Worm (Caenorhabditis elegans) whole organism, L1 larva: ENCODE measurements around the gene ZK1086.3.

Source experiments
- C04F5.9 ChIP-seq: sonication (generic microtip); optimal IDR thresholded peaks from 2 replicates; lab custom pipeline; 2016; ENCODE audit warnings: missing genetic modification characterization, missing compliant biosample characterization
- C16A3.4 ChIP-seq: fragments of 150-350 bp; optimal IDR thresholded peaks from 2 replicates; lab custom pipeline; 2014; ENCODE audit warnings: missing biosample characterization, missing genetic modification characterization
- alr-1 ChIP-seq: fragments of 200-800 bp; sonication (Bioruptor generic); optimal IDR thresholded peaks from 2 replicates; lab custom pipeline; 2018; ENCODE audit warnings: borderline replicate concordance, mild to moderate bottlenecking, missing genetic modification characterization, missing compliant biosample characterization
- ceh-82 ChIP-seq, 3 experiments: fragments of 150-350 bp in 1 of 3; sonication (generic microtip) in 2 of 3; optimal IDR thresholded peaks; 2 replicates each; lab custom pipeline; 2014 to 2017; ENCODE audit warnings: missing biosample characterization in 3 of 3, missing genetic modification characterization in 3 of 3
- efl-3 ChIP-seq: fragments of 200-800 bp; sonication (Bioruptor generic); optimal IDR thresholded peaks from 2 replicates; lab custom pipeline; 2018; ENCODE audit warnings: mild to moderate bottlenecking, missing genetic modification characterization, missing compliant biosample characterization
- egl-13 ChIP-seq: sonication (generic microtip); optimal IDR thresholded peaks from 2 replicates; lab custom pipeline; 2016; ENCODE audit warnings: missing genotype, missing genetic modification reagents, missing genetic modification characterization, missing compliant biosample characterization
- elt-2 ChIP-seq: sonication (generic microtip); optimal IDR thresholded peaks from 2 replicates; lab custom pipeline; 2016; ENCODE audit warnings: missing genetic modification characterization, mild to moderate bottlenecking, inconsistent platforms, missing compliant biosample characterization, missing genetic modification reagents
- elt-3 ChIP-seq, 6 experiments: fragments of 150-350 bp in 1 of 6; sonication (generic microtip); optimal IDR thresholded peaks; 2 replicates each; lab custom pipeline; 2017 to 2018; ENCODE audit warnings: missing biosample characterization in 6 of 6, missing genetic modification characterization in 6 of 6, inconsistent platforms in 1 of 6
- fkh-10 ChIP-seq: sonication (generic microtip); optimal IDR thresholded peaks from 2 replicates; lab custom pipeline; 2017; ENCODE audit warnings: missing biosample characterization, missing genetic modification reagents, missing genetic modification characterization
- hlh-4 ChIP-seq: sonication (generic microtip); optimal IDR thresholded peaks from 2 replicates; lab custom pipeline; 2016; ENCODE audit warnings: mild to moderate bottlenecking, missing genetic modification characterization, missing compliant biosample characterization
- lin-14 ChIP-seq: fragments of 200-800 bp; sonication (Bioruptor generic); optimal IDR thresholded peaks from 2 replicates; lab custom pipeline; 2018; ENCODE audit warnings: mild to moderate bottlenecking, missing genetic modification characterization, moderate library complexity, missing compliant biosample characterization
- lin-35 ChIP-seq, 2 experiments: fragments of 150-350 bp; optimal IDR thresholded peaks; 2 replicates each; lab custom pipeline; 2014; ENCODE audit warnings: missing biosample characterization in 2 of 2, missing genetic modification characterization in 2 of 2, missing genetic modification reagents in 2 of 2
- lir-3 ChIP-seq: sonication (generic microtip); optimal IDR thresholded peaks from 2 replicates; lab custom pipeline; 2016; ENCODE audit warnings: mild to moderate bottlenecking, missing genetic modification characterization, moderate library complexity, missing compliant biosample characterization; ENCODE audit not compliant: poor library complexity
- mab-9 ChIP-seq: fragments of 200-800 bp; sonication (Bioruptor generic); IDR thresholded peaks from 2 replicates; pipeline ENCODE4 v1.3.6; 2022; ENCODE audit warnings: missing genetic modification reagents, missing genetic modification characterization, missing compliant biosample characterization
- mef-2 ChIP-seq: fragments of 150-350 bp; optimal IDR thresholded peaks from 2 replicates; lab custom pipeline; 2014; ENCODE audit warnings: missing biosample characterization, missing genetic modification characterization
- mep-1 ChIP-seq: fragments of 150-350 bp; optimal IDR thresholded peaks from 2 replicates; lab custom pipeline; 2014; ENCODE audit warnings: missing biosample characterization, missing genetic modification characterization
- nhr-12 ChIP-seq: sonication (generic microtip); optimal IDR thresholded peaks from 2 replicates; lab custom pipeline; 2017; ENCODE audit warnings: missing biosample characterization, missing genetic modification characterization
- nhr-19 ChIP-seq: fragments of 200-800 bp; sonication (Bioruptor generic); conservative IDR thresholded peaks from 2 replicates; pipeline ENCODE4 v1.3.6; 2022; ENCODE audit warnings: missing genetic modification characterization, missing compliant biosample characterization
- nhr-20 ChIP-seq: sonication (generic microtip); optimal IDR thresholded peaks from 2 replicates; lab custom pipeline; 2016; ENCODE audit warnings: mild to moderate bottlenecking, missing genetic modification characterization, missing compliant biosample characterization
- nhr-28 ChIP-seq: fragments of 150-350 bp; optimal IDR thresholded peaks from 2 replicates; lab custom pipeline; 2014; ENCODE audit warnings: missing biosample characterization, missing genetic modification characterization
- nhr-47 ChIP-seq: sonication (generic microtip); optimal IDR thresholded peaks from 2 replicates; lab custom pipeline; 2016; ENCODE audit warnings: mild to moderate bottlenecking, missing genetic modification characterization, moderate library complexity, missing compliant biosample characterization
- nhr-71 ChIP-seq: sonication (generic microtip); optimal IDR thresholded peaks from 2 replicates; lab custom pipeline; 2016; ENCODE audit warnings: mild to moderate bottlenecking, missing genetic modification characterization, moderate library complexity, missing compliant biosample characterization
- nhr-77 ChIP-seq: fragments of 150-350 bp; optimal IDR thresholded peaks from 2 replicates; lab custom pipeline; 2014; ENCODE audit warnings: missing biosample characterization, missing genetic modification characterization
- nhr-84 ChIP-seq: sonication (generic microtip); optimal IDR thresholded peaks from 2 replicates; lab custom pipeline; 2017; ENCODE audit warnings: missing biosample characterization, missing genetic modification characterization
- nhr-85 ChIP-seq: sonication (generic microtip); peaks from one replicate; lab custom pipeline; 2016; ENCODE audit warnings: missing genetic modification characterization, inconsistent platforms, missing compliant biosample characterization
- pax-3 ChIP-seq: fragments of 200-800 bp; sonication (Bioruptor generic); optimal IDR thresholded peaks from 2 replicates; lab custom pipeline; 2018; ENCODE audit warnings: mild to moderate bottlenecking, missing genetic modification characterization, moderate library complexity, missing compliant biosample characterization
- skn-1 ChIP-seq: fragments of 150-350 bp; optimal IDR thresholded peaks from 2 replicates; lab custom pipeline; 2014; ENCODE audit warnings: missing biosample characterization, missing genetic modification characterization
- snu-23 ChIP-seq: sonication (generic microtip); optimal IDR thresholded peaks from 2 replicates; lab custom pipeline; 2016; ENCODE audit warnings: missing genetic modification characterization, missing compliant biosample characterization
- sox-4 ChIP-seq: sonication (generic microtip); optimal IDR thresholded peaks from 2 replicates; lab custom pipeline; 2016; ENCODE audit warnings: missing genetic modification characterization, missing compliant biosample characterization
- sptf-1 ChIP-seq: fragments of 150-350 bp; optimal IDR thresholded peaks from 2 replicates; lab custom pipeline; 2014; ENCODE audit warnings: missing biosample characterization, missing genetic modification characterization
- sup-37 ChIP-seq: fragments of 200-800 bp; sonication (Bioruptor generic); optimal IDR thresholded peaks from 2 replicates; lab custom pipeline; 2018; ENCODE audit warnings: mild to moderate bottlenecking, missing genetic modification characterization, missing compliant biosample characterization
- tbx-2 ChIP-seq: sonication (generic microtip); optimal IDR thresholded peaks from 2 replicates; lab custom pipeline; 2016; ENCODE audit warnings: missing genetic modification characterization, missing compliant biosample characterization
- unc-30 ChIP-seq: sonication (generic microtip); optimal IDR thresholded peaks from 2 replicates; lab custom pipeline; 2017; ENCODE audit warnings: missing biosample characterization, missing genetic modification characterization
- unc-62 ChIP-seq: fragments of 150-350 bp; optimal IDR thresholded peaks from 2 replicates; lab custom pipeline; 2014; ENCODE audit warnings: missing biosample characterization, missing genetic modification reagents, missing genetic modification characterization
- unc-86 ChIP-seq: sonication (generic microtip); optimal IDR thresholded peaks from 2 replicates; lab custom pipeline; 2016; ENCODE audit warnings: missing genetic modification characterization, missing compliant biosample characterization
- vab-15 ChIP-seq: sonication (generic microtip); optimal IDR thresholded peaks from 2 replicates; lab custom pipeline; 2017; ENCODE audit warnings: missing genotype, mild to moderate bottlenecking, missing genetic modification characterization, missing compliant biosample characterization
- ztf-4 ChIP-seq: fragments of 150-350 bp; optimal IDR thresholded peaks from 2 replicates; lab custom pipeline; 2014; ENCODE audit warnings: missing biosample characterization, missing genetic modification characterization

ZK1086.3 gene

DNA sequence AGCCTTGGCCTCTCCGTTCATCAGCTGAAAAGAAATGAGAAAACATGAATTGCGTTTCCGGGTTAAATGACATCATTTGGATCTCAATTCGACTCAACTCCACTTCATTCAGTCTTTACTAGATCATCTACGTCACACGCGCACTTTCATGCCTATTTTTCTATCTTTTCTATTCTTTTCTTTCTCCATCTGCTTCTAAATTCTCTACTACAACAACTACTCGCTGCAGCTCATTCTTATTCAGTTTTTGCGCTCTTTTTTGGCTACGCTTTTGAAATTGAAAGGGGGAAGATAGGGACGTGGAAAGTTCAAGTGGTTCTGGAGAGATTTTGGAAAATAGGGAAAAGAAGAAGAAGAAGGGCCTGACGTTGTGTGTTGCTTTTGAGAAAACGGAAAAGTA is 22.1 kb upstream of the ZK1086.3 start (continued):
- TF ChIP-seq hlh-4 (no peak), nhr-20 (tag; lab: Kevin White, UChicago) (peak; percentile 21)

DNA sequence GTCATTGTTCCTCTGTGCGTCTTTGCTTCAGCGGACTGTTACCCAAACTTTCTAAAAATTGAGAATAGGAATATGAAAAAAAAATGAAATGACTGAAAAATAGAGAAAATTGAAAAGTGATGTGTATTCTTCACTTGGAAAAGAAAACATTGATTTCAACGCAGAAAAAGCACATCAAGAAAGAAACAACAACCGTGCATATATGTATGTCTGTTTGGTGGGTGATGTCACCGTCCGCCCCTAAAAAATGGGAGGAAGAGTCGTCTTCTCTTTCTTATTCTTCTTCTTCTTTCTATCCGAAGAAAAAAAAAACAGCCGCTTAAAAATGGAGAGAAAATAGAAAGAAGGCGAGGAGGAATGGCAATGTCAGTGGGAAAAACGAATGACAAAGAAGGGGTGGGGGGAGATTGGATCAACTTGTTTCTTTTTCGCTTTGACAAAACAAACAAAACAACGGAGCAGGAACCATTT is 20.1 kb upstream of the ZK1086.3 start, which contains the start of gene nkb-3:
TSS of gene nkb-3 (minus strand) at position 51 of the 471 bp plus-strand sequence.
- no peak for TF ChIP-seq nhr-12 (tag; lab: Kevin White, UChicago)
- TF ChIP-seq nhr-47 (tag; lab: Kevin White, UChicago): no peak
- TF ChIP-seq C04F5.9 (tag; lab: Kevin White, UChicago): no peak
- TF ChIP-seq mef-2 (tag; lab: Kevin White, UChicago): no peak
- TF ChIP-seq mep-1: peak; percentile 18
- TF ChIP-seq C16A3.4 (tag; lab: Kevin White, UChicago): no peak
- TF ChIP-seq skn-1 (tag; lab: Kevin White, UChicago): no peak
- no peak for TF ChIP-seq elt-2 (tag; lab: Kevin White, UChicago)
- TF ChIP-seq alr-1 (tag; lab: Kevin White, UChicago): no peak
- TF ChIP-seq unc-30 (tag; lab: Kevin White, UChicago): no peak
- TF ChIP-seq lin-14: peak; percentile 62
- no peak for TF ChIP-seq elt-3 (tag; optimal IDR thresholded peaks at IDR 0.05; lab: Kevin White, UChicago)
- TF ChIP-seq nhr-71 (tag; lab: Kevin White, UChicago): no peak
- no peak for TF ChIP-seq tbx-2 (tag; lab: Kevin White, UChicago)
- TF ChIP-seq vab-15 (tag; lab: Kevin White, UChicago): no peak
- TF ChIP-seq nhr-19 (GFP tag; lab: Robert Waterston, UW): no peak
- no peak for TF ChIP-seq mab-9 (GFP tag; lab: Robert Waterston, UW)
- TF ChIP-seq ztf-4 (tag; lab: Kevin White, UChicago): no peak
- no peak for TF ChIP-seq sox-4 (tag; lab: Kevin White, UChicago)
- no peak for TF ChIP-seq egl-13 (tag; lab: Kevin White, UChicago)
- no peak for TF ChIP-seq nhr-28 (tag; lab: Kevin White, UChicago)
- no peak for TF ChIP-seq sup-37 (GFP tag; lab: Kevin White, UChicago)
- no peak for TF ChIP-seq lir-3 (tag; lab: Kevin White, UChicago)
- TF ChIP-seq unc-86 (tag; lab: Kevin White, UChicago): peak; percentile 11
- no peak for TF ChIP-seq efl-3
- no peak for TF ChIP-seq ceh-82 (tag; optimal IDR thresholded peaks at IDR 0.05; lab: Kevin White, UChicago)
- TF ChIP-seq nhr-84 (tag; lab: Kevin White, UChicago): no peak
- no peak for TF ChIP-seq nhr-20 (tag; lab: Kevin White, UChicago)
- TF ChIP-seq pax-3 (tag; lab: Kevin White, UChicago): no peak
- TF ChIP-seq fkh-10 (GFP tag; lab: Kevin White, UChicago): peak; percentile 18
- no peak for TF ChIP-seq sptf-1
- TF ChIP-seq snu-23 (GFP tag; lab: Kevin White, UChicago): no peak
- no peak for TF ChIP-seq unc-62

DNA sequence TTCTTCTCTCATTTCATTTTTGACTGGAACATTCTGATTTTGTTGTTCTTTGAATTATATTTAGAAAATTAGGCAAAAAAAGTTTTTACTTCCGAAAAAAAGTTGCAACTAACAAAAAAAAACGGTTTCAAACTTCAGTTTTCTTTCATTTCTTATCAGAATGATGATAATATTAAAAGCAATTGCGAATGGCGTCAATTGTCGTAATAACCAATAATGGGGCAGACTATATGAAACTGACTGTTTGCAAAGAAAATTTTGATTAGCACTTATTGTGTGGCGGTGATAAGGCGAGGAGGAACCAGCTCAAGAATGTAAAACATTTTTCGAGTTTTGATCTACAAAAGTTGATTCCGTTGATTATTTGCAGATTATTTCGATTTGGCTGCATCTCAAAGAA is 17.9 kb upstream of the ZK1086.3 start:
- TF ChIP-seq nhr-85: peak; percentile 71
- TF ChIP-seq lin-35 (GFP tag; optimal IDR thresholded peaks at IDR 0.05; lab: Kevin White, UChicago): peak in 1 of 2 experiments; percentile 14
- TF ChIP-seq nhr-19 (GFP tag; lab: Robert Waterston, UW): peak; percentile 29; the same call in 1 of the 2 replicates
- TF ChIP-seq elt-2 (tag; lab: Kevin White, UChicago): peak; percentile 77
- no peak for TF ChIP-seq nhr-77 (tag; lab: Kevin White, UChicago)
- TF ChIP-seq lin-14: peak; percentile 28
- peak; percentile 7 for TF ChIP-seq nhr-71 (tag; lab: Kevin White, UChicago)
- TF ChIP-seq nhr-20 (tag; lab: Kevin White, UChicago): peak; percentile 9
- no peak for TF ChIP-seq sup-37 (GFP tag; lab: Kevin White, UChicago)
